Fruit fly (Drosophila melanogaster) whole organism, embryonic: ENCODE measurements around the gene Dh31.

Experiments used
- Ada2b ChIP-seq: fragments of 200-800 bp; sonication (Bioruptor generic); IDR thresholded peaks from 2 replicates; pipeline ENCODE4 v1.3.6; 2022; ENCODE audit warnings: missing biosample characterization, missing genetic modification characterization
- Atf3 ChIP-seq: fragments of 200-800 bp; sonication (Bioruptor generic); optimal IDR thresholded peaks from 3 replicates; lab custom pipeline; 2016; ENCODE audit warnings: missing biosample characterization, missing genetic modification characterization
- CG11247 ChIP-seq: fragments of 200-800 bp; sonication (Bioruptor generic); IDR thresholded peaks from 2 replicates; pipeline ENCODE4 v1.3.6; 2022; ENCODE audit warnings: missing biosample characterization, missing genetic modification characterization
- CG11504 ChIP-seq: fragments of 200-800 bp; sonication (Bioruptor generic); optimal IDR thresholded peaks from 3 replicates; lab custom pipeline; 2019; ENCODE audit warnings: missing biosample characterization, mild to moderate bottlenecking, missing genetic modification characterization, moderate library complexity
- CG11560 ChIP-seq: fragments of 200-800 bp; sonication (Bioruptor generic); IDR thresholded peaks from 3 replicates; pipeline ENCODE4 v1.3.6; 2022; ENCODE audit warnings: missing biosample characterization, missing genetic modification characterization
- CG12299 ChIP-seq: fragments of 200-800 bp; sonication (Bioruptor generic); optimal IDR thresholded peaks from 2 replicates; lab custom pipeline; 2018; ENCODE audit warnings: missing biosample characterization, mild to moderate bottlenecking, missing genetic modification characterization
- CG12659 ChIP-seq: fragments of 200-800 bp; sonication (Bioruptor generic); optimal IDR thresholded peaks from 3 replicates; lab custom pipeline; 2017; ENCODE audit warnings: mild to moderate bottlenecking, missing biosample characterization, missing genetic modification reagents, missing genetic modification characterization
- CG14441 ChIP-seq: fragments of 200-800 bp; sonication (Bioruptor generic); IDR thresholded peaks from 2 replicates; pipeline ENCODE4 v1.3.6; 2022; ENCODE audit warnings: missing biosample characterization, missing genetic modification characterization
- CG14667 ChIP-seq: fragments of 200-800 bp; sonication (Bioruptor generic); IDR thresholded peaks from 2 replicates; pipeline ENCODE4 v1.3.6; 2022; ENCODE audit warnings: missing biosample characterization, missing genetic modification characterization
- CG3407 ChIP-seq: fragments of 200-800 bp; sonication (Bioruptor generic); optimal IDR thresholded peaks from 2 replicates; lab custom pipeline; 2018; ENCODE audit warnings: missing biosample characterization, mild to moderate bottlenecking, missing genetic modification characterization
- CG4424 ChIP-seq: fragments of 200-800 bp; sonication (Bioruptor generic); optimal IDR thresholded peaks from 3 replicates; lab custom pipeline; 2016; ENCODE audit warnings: missing biosample characterization, missing genetic modification characterization
- CG4707 ChIP-seq: fragments of 200-800 bp; sonication (Bioruptor generic); optimal IDR thresholded peaks from 2 replicates; lab custom pipeline; 2018; ENCODE audit warnings: missing biosample characterization, mild to moderate bottlenecking, missing genetic modification characterization, moderate library complexity
- CG7556 ChIP-seq: fragments of 200-800 bp; sonication (Bioruptor generic); optimal IDR thresholded peaks from 2 replicates; lab custom pipeline; 2017; ENCODE audit warnings: missing biosample characterization, mild to moderate bottlenecking, missing genetic modification characterization
- CG8924 ChIP-seq: fragments of 200-800 bp; optimal IDR thresholded peaks from 3 replicates; lab custom pipeline; 2019; ENCODE audit warnings: missing biosample characterization, mild to moderate bottlenecking, missing genetic modification characterization, moderate library complexity
- CG9609 ChIP-seq: fragments of 200-800 bp; sonication (Bioruptor generic); optimal IDR thresholded peaks from 3 replicates; lab custom pipeline; 2016; ENCODE audit warnings: missing biosample characterization, missing genetic modification characterization
- CHES-1-like ChIP-seq: fragments of 200-800 bp; sonication (Bioruptor generic); optimal IDR thresholded peaks from 2 replicates; lab custom pipeline; 2016; ENCODE audit warnings: missing biosample characterization, missing genetic modification characterization
- Dfd ChIP-seq, 2 experiments: fragments of >200 bp; optimal IDR thresholded peaks; 2 replicates each; lab custom pipeline; 2017; ENCODE audit warnings: missing biosample characterization in 2 of 2, missing genetic modification characterization in 2 of 2
- Drgx ChIP-seq: fragments of 200-800 bp; sonication (Bioruptor generic); IDR thresholded peaks from 2 replicates; pipeline ENCODE4 v1.3.6; 2022; ENCODE audit warnings: missing biosample characterization, missing genetic modification characterization
- GATAe ChIP-seq: fragments of 200-800 bp; sonication (Bioruptor generic); conservative IDR thresholded peaks from 2 replicates; pipeline ENCODE4 v1.3.6; 2022; ENCODE audit warnings: missing biosample characterization, missing genetic modification characterization
- HHEX ChIP-seq: fragments of 200-800 bp; sonication (Bioruptor generic); optimal IDR thresholded peaks from 3 replicates; lab custom pipeline; 2017; ENCODE audit warnings: missing biosample characterization, mild to moderate bottlenecking, missing genetic modification characterization, missing genetic modification reagents
- Hr78 ChIP-seq, 2 experiments: fragments of 200-800 bp in 1 of 2; fragments of >200 bp in 1 of 2; sonication (Bioruptor generic) in 1 of 2; optimal IDR thresholded peaks; 2 replicates each; lab custom pipeline; 2017 to 2019; ENCODE audit warnings: missing biosample characterization in 2 of 2, missing genetic modification characterization in 2 of 2, mild to moderate bottlenecking in 1 of 2, moderate library complexity in 1 of 2
- Kr ChIP-seq: fragments of 200-800 bp; sonication (Bioruptor generic); optimal IDR thresholded peaks from 2 replicates; lab custom pipeline; 2017; ENCODE audit warnings: missing biosample characterization, mild to moderate bottlenecking, missing genetic modification characterization
- NC2α ChIP-seq: fragments of 200-800 bp; sonication (Bioruptor generic); optimal IDR thresholded peaks from 2 replicates; lab custom pipeline; 2016; ENCODE audit warnings: missing biosample characterization, missing genetic modification characterization
- NK7.1 ChIP-seq: fragments of 200-800 bp; sonication (Bioruptor generic); optimal IDR thresholded peaks from 3 replicates; lab custom pipeline; 2016; ENCODE audit warnings: missing biosample characterization, missing genetic modification characterization
- Neu2 ChIP-seq: fragments of 200-800 bp; sonication (Bioruptor generic); optimal IDR thresholded peaks from 3 replicates; lab custom pipeline; 2016; ENCODE audit warnings: missing biosample characterization, missing genetic modification characterization, borderline replicate concordance
- Ravus ChIP-seq: fragments of 200-800 bp; sonication (Bioruptor generic); IDR thresholded peaks from 2 replicates; pipeline ENCODE4 v1.3.6; 2022; ENCODE audit warnings: missing biosample characterization, missing genetic modification characterization
- Scr ChIP-seq: fragments of 200-800 bp; sonication (Bioruptor generic); IDR thresholded peaks from 2 replicates; pipeline ENCODE4 v1.3.6; 2022; ENCODE audit warnings: missing biosample characterization, missing genetic modification characterization; ENCODE audit not compliant: partially characterized antibody
- Trl ChIP-seq, 3 experiments: fragments of >200 bp in 2 of 3; fragments of 200-800 bp in 1 of 3; sonication (Bioruptor generic) in 1 of 3; optimal IDR thresholded peaks; 2 replicates in 1 of 3; 3 replicates in 2 of 3; lab custom pipeline; 2016 to 2017; ENCODE audit warnings: missing biosample characterization in 1 of 3, missing genetic modification characterization in 1 of 3
- Xrp1 ChIP-seq: fragments of 200-800 bp; sonication (Bioruptor generic); IDR thresholded peaks from 2 replicates; pipeline ENCODE4 v1.3.6; 2022; ENCODE audit warnings: missing biosample characterization, missing genetic modification characterization
- bowl ChIP-seq: fragments of 200-800 bp; sonication (Bioruptor generic); IDR thresholded peaks from 2 replicates; pipeline ENCODE4 v1.3.6; 2022; ENCODE audit warnings: missing biosample characterization, missing genetic modification characterization
- cas ChIP-seq: fragments of 200-800 bp; sonication (Bioruptor generic); IDR thresholded peaks from 2 replicates; pipeline ENCODE4 v1.3.6; 2022; ENCODE audit warnings: missing biosample characterization, missing genetic modification characterization
- cwo ChIP-seq: fragments of 200-800 bp; sonication (Bioruptor generic); optimal IDR thresholded peaks from 3 replicates; lab custom pipeline; 2017; ENCODE audit warnings: missing biosample characterization, missing genetic modification characterization, mild to moderate bottlenecking, moderate library complexity, missing genetic modification reagents
- dpn ChIP-seq, 2 experiments: fragments of 200-800 bp; sonication (Bioruptor generic); optimal IDR thresholded peaks; 3 replicates each; lab custom pipeline; 2016; ENCODE audit warnings: missing biosample characterization in 2 of 2, missing genetic modification characterization in 2 of 2
- fd3F ChIP-seq: fragments of 200-800 bp; sonication (Bioruptor generic); optimal IDR thresholded peaks from 2 replicates; lab custom pipeline; 2018; ENCODE audit warnings: missing biosample characterization, mild to moderate bottlenecking, missing genetic modification characterization, moderate library complexity
- fd96Cb ChIP-seq: fragments of 200-800 bp; sonication (Bioruptor generic); optimal IDR thresholded peaks from 2 replicates; lab custom pipeline; 2018; ENCODE audit warnings: missing biosample characterization, mild to moderate bottlenecking, missing genetic modification characterization, moderate library complexity
- gcm ChIP-seq: fragments of 200-800 bp; sonication (Bioruptor generic); optimal IDR thresholded peaks from 2 replicates; lab custom pipeline; 2019; ENCODE audit warnings: missing biosample characterization, mild to moderate bottlenecking, missing genetic modification characterization, moderate library complexity
- inv ChIP-seq: fragments of 200-800 bp; sonication (Bioruptor generic); IDR thresholded peaks from 2 replicates; pipeline ENCODE4 v1.3.6; 2022; ENCODE audit warnings: missing biosample characterization, missing genetic modification characterization; ENCODE audit not compliant: partially characterized antibody
- lola ChIP-seq, 3 experiments: fragments of >200 bp in 2 of 3; fragments of 200-800 bp in 1 of 3; sonication (Bioruptor generic) in 1 of 3; optimal IDR thresholded peaks; 2 replicates each; lab custom pipeline; 2017 to 2019; ENCODE audit warnings: missing biosample characterization in 3 of 3, missing genetic modification characterization in 3 of 3, mild to moderate bottlenecking in 1 of 3, moderate library complexity in 1 of 3
- maf-S ChIP-seq: fragments of 200-800 bp; sonication (Bioruptor generic); optimal IDR thresholded peaks from 2 replicates; lab custom pipeline; 2016; ENCODE audit warnings: missing biosample characterization, missing genetic modification characterization
- pfk ChIP-seq: fragments of 200-800 bp; sonication (Bioruptor generic); optimal IDR thresholded peaks from 2 replicates; lab custom pipeline; 2018; ENCODE audit warnings: missing biosample characterization, mild to moderate bottlenecking, missing genetic modification characterization, moderate library complexity
- pho ChIP-seq: fragments of 200-800 bp; sonication (Bioruptor generic); optimal IDR thresholded peaks from 2 replicates; lab custom pipeline; 2016; ENCODE audit warnings: missing biosample characterization, missing genetic modification characterization
- schlank ChIP-seq: fragments of 200-800 bp; sonication (Bioruptor generic); optimal IDR thresholded peaks from 2 replicates; lab custom pipeline; 2018; ENCODE audit warnings: missing biosample characterization, mild to moderate bottlenecking, missing genetic modification characterization
- seq ChIP-seq: fragments of 200-800 bp; sonication (Bioruptor generic); IDR thresholded peaks from 2 replicates; pipeline ENCODE4 v1.3.6; 2022; ENCODE audit warnings: missing biosample characterization, missing genetic modification characterization
- shn ChIP-seq: fragments of 200-800 bp; sonication (Bioruptor generic); optimal IDR thresholded peaks from 3 replicates; lab custom pipeline; 2016; ENCODE audit warnings: missing biosample characterization, missing genetic modification characterization
- tll ChIP-seq, 2 experiments: fragments of 200-800 bp in 1 of 2; fragments of >200 bp in 1 of 2; sonication (Bioruptor generic) in 1 of 2; optimal IDR thresholded peaks; 2 replicates each; lab custom pipeline; 2017 to 2019; ENCODE audit warnings: missing biosample characterization in 2 of 2, missing genetic modification characterization in 2 of 2, mild to moderate bottlenecking in 1 of 2, moderate library complexity in 1 of 2
- tx ChIP-seq: fragments of 200-800 bp; sonication (Bioruptor generic); optimal IDR thresholded peaks from 2 replicates; lab custom pipeline; 2016; ENCODE audit warnings: missing biosample characterization, missing genetic modification characterization
- unc-4 ChIP-seq: fragments of 200-800 bp; sonication (Bioruptor generic); IDR thresholded peaks from 2 replicates; pipeline ENCODE4 v1.3.6; 2022; ENCODE audit warnings: missing biosample characterization, missing genetic modification characterization; ENCODE audit not compliant: partially characterized antibody

Gene Dh31

DNA sequence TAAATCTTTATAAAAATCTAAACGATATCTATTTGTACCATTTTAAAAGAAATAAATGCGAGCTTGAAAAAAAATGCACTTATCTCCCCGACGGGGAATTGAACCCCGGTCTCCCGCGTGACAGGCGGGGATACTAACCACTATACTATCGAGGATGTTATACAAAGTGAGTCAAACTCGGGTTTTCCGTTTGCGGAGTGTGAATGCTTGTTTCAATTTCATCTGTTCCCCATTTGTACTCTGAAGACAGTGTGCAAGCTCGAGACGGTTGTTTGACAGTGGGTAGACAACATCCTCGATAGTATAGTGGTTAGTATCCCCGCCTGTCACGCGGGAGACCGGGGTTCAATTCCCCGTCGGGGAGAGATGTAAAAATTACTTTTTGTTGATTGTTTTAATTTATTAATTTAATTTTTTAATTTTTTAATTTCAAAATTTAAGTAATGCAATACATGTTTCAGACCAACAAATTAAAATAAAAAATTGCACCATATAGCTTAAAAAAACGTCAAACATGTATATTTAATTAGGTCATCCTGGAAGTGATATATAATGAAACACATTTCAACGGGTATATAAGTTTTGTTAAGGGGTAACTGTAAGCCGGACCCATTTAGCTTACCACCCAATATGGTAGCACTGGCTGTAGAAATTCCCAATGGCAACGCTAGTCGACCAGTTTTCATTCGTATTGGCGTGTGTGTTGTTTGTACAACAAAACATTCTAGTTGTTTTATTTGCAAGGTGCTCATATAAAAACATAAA, 35.0 kb upstream of the Dh31 start, which contains the start of gene Sema1a (continued):
- TF ChIP-seq tll (GFP tag; optimal IDR thresholded peaks at IDR 0.05; lab: Kevin White, UChicago): no peak
- TF ChIP-seq CHES-1-like (GFP tag; lab: Kevin White, UChicago): peak; percentile 12
- peak; percentile 20 for TF ChIP-seq Atf3 (GFP tag; lab: Kevin White, UChicago)
- peak; percentile 66 for TF ChIP-seq NC2α
- peak; percentile 49 to 66 for TF ChIP-seq dpn (GFP tag; optimal IDR thresholded peaks at IDR 0.05; lab: Kevin White, UChicago)
- peak in 1 of 2 experiments; percentile 42 for TF ChIP-seq Hr78 (GFP tag; optimal IDR thresholded peaks at IDR 0.05; lab: Kevin White, UChicago)
- peak; percentile 48 for TF ChIP-seq CG4424 (GFP tag; lab: Kevin White, UChicago)
- 0 out of 2 replicates have a peak, but pooled peaks have one; percentile 5 for TF ChIP-seq bowl (GFP tag; lab: Robert Waterston, UW)
- peak; percentile 37 for TF ChIP-seq inv
- TF ChIP-seq Scr (GFP tag; lab: Robert Waterston, UW): peak; percentile 69
- TF ChIP-seq tx (GFP tag; lab: Kevin White, UChicago): peak; percentile 31
- peak; percentile 95 for TF ChIP-seq pfk (GFP tag; lab: Kevin White, UChicago)
- TF ChIP-seq CG12299 (tag; lab: Kevin White, UChicago): no peak
- TF ChIP-seq maf-S: no peak
- peak; percentile 83 for TF ChIP-seq CG12659 (GFP tag; lab: Kevin White, UChicago)
- peak; percentile 68 for TF ChIP-seq Ada2b (GFP tag; lab: Robert Waterston, UW)
- TF ChIP-seq Trl (optimal IDR thresholded peaks at IDR 0.05; lab: Kevin White, UChicago): no peak
- peak; percentile 51 for TF ChIP-seq Trl (GFP tag; optimal IDR thresholded peaks at IDR 0.05; lab: Kevin White, UChicago)
- no peak for TF ChIP-seq Dfd (GFP tag; optimal IDR thresholded peaks at IDR 0.05; lab: Kevin White, UChicago)
- TF ChIP-seq CG11247 (GFP tag; lab: Robert Waterston, UW): peak; percentile 71
- peak; percentile 63 for TF ChIP-seq unc-4 (GFP tag; lab: Robert Waterston, UW)
- TF ChIP-seq CG3407 (GFP tag; lab: Kevin White, UChicago): no peak
- peak; percentile 30 for TF ChIP-seq Ravus
- TF ChIP-seq CG14441 (GFP tag; lab: Robert Waterston, UW): peak; percentile 80
- TF ChIP-seq schlank (tag; lab: Kevin White, UChicago): no peak
- no peak; the same call in 1 of the 2 replicates for TF ChIP-seq CG14667 (GFP tag; lab: Robert Waterston, UW)
- TF ChIP-seq GATAe: peak; percentile 39; the same call in 1 of the 2 replicates
- no peak for TF ChIP-seq Neu2 (GFP tag; lab: Kevin White, UChicago)
- TF ChIP-seq CG11560 (tag; lab: Robert Waterston, UW): no peak
- TF ChIP-seq seq: peak; percentile 30
- TF ChIP-seq cas (GFP tag; lab: Robert Waterston, UW): 0 out of 2 replicates have a peak, but pooled peaks have one; percentile 38
- TF ChIP-seq cwo: no peak
- peak; percentile 85 for TF ChIP-seq CG8924
- TF ChIP-seq Drgx (GFP tag; lab: Robert Waterston, UW): peak; percentile 65
- peak; percentile 82 for TF ChIP-seq CG11504
- TF ChIP-seq lola (GFP tag; optimal IDR thresholded peaks at IDR 0.05; lab: Kevin White, UChicago): peak in 1 of 3 experiments; percentile 39
- TF ChIP-seq shn: peak; percentile 34
- TF ChIP-seq CG4707 (GFP tag; lab: Kevin White, UChicago): peak; percentile 25
- TF ChIP-seq CG9609 (GFP tag; lab: Kevin White, UChicago): peak; percentile 45
- peak; percentile 83 for TF ChIP-seq fd3F (GFP tag; lab: Kevin White, UChicago)
- TF ChIP-seq gcm (GFP tag; lab: Kevin White, UChicago): peak; percentile 44
- TF ChIP-seq Xrp1 (GFP tag; lab: Robert Waterston, UW): peak; percentile 74
- TF ChIP-seq HHEX (GFP tag; lab: Kevin White, UChicago): peak; percentile 26
- peak; percentile 44 for TF ChIP-seq fd96Cb (tag; lab: Kevin White, UChicago)
- TF ChIP-seq CG7556 (GFP tag; lab: Kevin White, UChicago): peak; percentile 50
- peak; percentile 17 for TF ChIP-seq NK7.1 (GFP tag; lab: Kevin White, UChicago)
- TF ChIP-seq pho: peak; percentile 79
- TF ChIP-seq Kr (GFP tag; lab: Kevin White, UChicago): no peak
